Worm (Caenorhabditis elegans): ENCODE data around the gene C27A2.7.

Gene C27A2.7

DNA sequence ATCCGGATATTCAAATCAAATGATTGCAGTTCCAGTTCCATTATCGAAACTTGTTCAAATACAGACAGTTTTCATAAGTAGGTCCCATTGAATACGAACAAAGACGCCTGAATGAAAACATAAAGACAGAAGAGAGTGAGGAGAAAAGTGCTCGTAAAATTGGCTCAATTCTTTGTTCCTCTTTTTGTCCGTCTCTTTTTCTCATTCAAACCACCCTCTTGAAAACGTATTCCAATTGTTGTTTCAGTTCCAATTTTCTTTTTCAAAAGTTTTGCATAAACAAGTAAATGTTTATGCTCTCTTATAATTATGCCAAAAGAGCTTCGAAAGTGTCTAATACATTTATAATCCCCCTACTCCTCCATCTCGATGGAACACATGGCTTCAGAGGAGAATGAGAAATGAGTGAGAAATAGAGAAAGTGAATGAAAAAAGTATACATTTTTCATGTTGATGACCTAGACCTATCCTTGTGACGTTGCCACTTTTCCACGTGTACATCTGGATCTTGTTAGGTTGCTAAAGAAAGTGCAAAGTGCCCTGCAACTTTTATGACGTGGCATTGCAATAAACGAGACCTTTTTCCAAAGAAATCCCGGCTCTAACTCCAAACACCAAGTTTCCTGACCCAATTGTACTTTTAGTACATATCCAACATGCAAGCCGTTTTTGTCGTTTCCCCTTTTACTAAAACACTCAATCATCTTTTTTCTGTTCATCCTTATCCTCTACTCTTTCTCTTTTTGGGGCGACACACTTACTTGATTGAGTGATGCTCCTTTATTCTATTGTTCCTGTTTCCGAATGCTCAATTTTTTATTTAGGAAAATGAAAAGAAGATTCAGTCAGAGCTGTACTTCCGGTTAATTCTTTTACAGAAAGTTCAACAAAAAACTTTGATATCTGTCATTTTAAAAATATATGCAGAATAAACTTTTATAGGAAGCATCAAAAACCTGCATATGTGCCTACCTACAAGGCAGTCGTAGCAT lies 24.7 kb downstream of the C27A2.7 start:
- no peak for TF ChIP-seq Y53F4B.3 (GFP tag; IDR thresholded peaks at IDR 0.05)
- no peak for TF ChIP-seq rcor-1 (GFP tag; IDR thresholded peaks at IDR 0.05)
- no peak for TF ChIP-seq F39B2.1 (GFP tag; IDR thresholded peaks at IDR 0.05)
- no peak for TF ChIP-seq let-526 (GFP tag; IDR thresholded peaks at IDR 0.05)
- TF ChIP-seq nhr-27 (tag; optimal IDR thresholded peaks at IDR 0.05) = no peak
- no peak for TF ChIP-seq lsy-27 (tag; optimal IDR thresholded peaks at IDR 0.05; ENCODE audit: borderline replicate concordance, insufficient read depth)
- TF ChIP-seq lsl-1 (GFP tag; optimal IDR thresholded peaks at IDR 0.05) = no peak
- no peak for TF ChIP-seq F57A8.1 (GFP tag; optimal IDR thresholded peaks at IDR 0.05)
- no peak for TF ChIP-seq ceh-91 (GFP tag; IDR thresholded peaks at IDR 0.05)
- TF ChIP-seq him-1 (tag; optimal IDR thresholded peaks at IDR 0.05) = no peak
- no peak for TF ChIP-seq B0336.3 (GFP tag; IDR thresholded peaks at IDR 0.05)
- no peak for TF ChIP-seq nhr-90 (tag; optimal IDR thresholded peaks at IDR 0.05)
- no peak for TF ChIP-seq Y79H2A.3 (GFP tag; conservative IDR thresholded peaks at IDR 0.05)
- TF ChIP-seq aptf-3 (GFP tag; IDR thresholded peaks at IDR 0.05) = no peak
- no peak for TF ChIP-seq lin-54 (GFP tag; optimal IDR thresholded peaks at IDR 0.05)
- TF ChIP-seq mes-4 (tag; optimal IDR thresholded peaks at IDR 0.05) = no peak

DNA sequence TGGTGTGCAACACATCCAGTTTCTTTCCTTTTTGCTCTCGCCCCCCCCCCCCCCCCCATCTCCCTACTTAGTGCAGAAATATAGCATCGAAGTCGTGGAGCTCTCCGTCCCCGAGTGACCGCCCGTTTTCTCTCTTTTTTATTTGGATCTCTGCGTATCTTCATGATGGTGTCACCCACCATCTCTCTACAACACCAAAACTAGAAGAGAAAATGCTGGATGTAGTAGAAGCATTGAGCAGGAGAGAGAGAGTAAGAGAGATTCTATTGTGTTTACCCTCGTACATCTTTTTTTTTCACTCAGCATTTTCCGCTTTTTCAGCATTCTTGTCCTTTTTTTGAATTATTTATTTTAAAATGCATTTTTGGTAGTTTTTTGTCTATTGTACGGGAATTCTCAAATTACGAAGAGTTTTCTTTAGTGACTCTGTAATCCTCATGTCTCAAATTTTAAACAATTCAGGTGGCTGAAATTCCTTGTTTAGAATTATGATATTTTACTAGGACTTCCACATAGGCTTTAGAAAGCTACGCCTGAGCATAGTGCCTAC lies 28.7 kb downstream of the C27A2.7 start:
- TF ChIP-seq T26A5.8 (tag; optimal IDR thresholded peaks at IDR 0.05) (no peak), F39B2.1 (GFP tag; IDR thresholded peaks at IDR 0.05) (no peak), egrh-3 (GFP tag; IDR thresholded peaks at IDR 0.05) (no peak), attf-3 (GFP tag; conservative IDR thresholded peaks at IDR 0.05) (no peak), mes-4 (tag; optimal IDR thresholded peaks at IDR 0.05) (no peak), egl-44 (GFP tag; IDR thresholded peaks at IDR 0.05) (no peak), ama-1 (optimal IDR thresholded peaks at IDR 0.05) (no peak), ama-1 (GFP tag; optimal IDR thresholded peaks at IDR 0.05) (no peak), nhr-120 (GFP tag; IDR thresholded peaks at IDR 0.05) (no peak), B0019.2 (GFP tag; conservative IDR thresholded peaks at IDR 0.05) (no peak), attf-5 (GFP tag; optimal IDR thresholded peaks at IDR 0.05) (no peak), hsf-1 (GFP tag; IDR thresholded peaks at IDR 0.05) (no peak), repo-1 (tag; optimal IDR thresholded peaks at IDR 0.05) (no peak), C06A6.2 (GFP tag; conservative IDR thresholded peaks at IDR 0.05) (no peak), ceh-100 (GFP tag; IDR thresholded peaks at IDR 0.05) (no peak), nfya-1 (tag; optimal IDR thresholded peaks at IDR 0.05; ENCODE audit: borderline replicate concordance, insufficient read depth) (no peak), sea-2 (GFP tag; IDR thresholded peaks at IDR 0.05) (no peak), bed-2 (GFP tag; IDR thresholded peaks at IDR 0.05) (no peak), nhr-27 (tag; optimal IDR thresholded peaks at IDR 0.05) (no peak)

DNA sequence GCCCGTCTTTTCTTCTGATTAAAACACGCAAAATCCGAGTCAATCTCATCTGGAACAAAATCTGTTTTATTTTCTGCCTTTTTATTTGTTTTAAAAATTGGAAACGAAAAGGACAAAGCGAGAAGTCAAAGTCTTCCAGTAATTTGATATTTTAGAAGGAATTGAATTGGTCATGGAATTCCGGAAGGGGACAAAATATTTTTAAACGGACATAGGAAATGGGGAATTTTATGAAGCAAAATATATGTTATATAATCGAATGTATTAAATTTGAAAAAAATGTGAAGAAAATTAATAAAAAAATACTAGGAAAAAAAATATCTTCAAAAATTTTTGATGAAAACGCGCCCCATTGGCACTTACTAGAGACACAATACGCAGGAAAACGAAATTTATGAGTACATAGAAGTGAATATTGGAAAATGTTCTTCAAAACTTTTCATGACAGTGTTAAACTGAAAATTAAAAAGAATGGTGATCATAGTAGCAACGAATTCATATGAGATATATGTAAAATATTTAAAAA lies 30.5 kb downstream of the C27A2.7 start, which contains the start of gene F33G12.7:
F33G12.7 (minus strand) TSS at position 51 of the 526 bp plus-strand sequence.
- TF ChIP-seq let-526 (GFP tag; IDR thresholded peaks at IDR 0.05) = no peak
- peak; percentile 16 for TF ChIP-seq lsl-1 (GFP tag; optimal IDR thresholded peaks at IDR 0.05)

DNA sequence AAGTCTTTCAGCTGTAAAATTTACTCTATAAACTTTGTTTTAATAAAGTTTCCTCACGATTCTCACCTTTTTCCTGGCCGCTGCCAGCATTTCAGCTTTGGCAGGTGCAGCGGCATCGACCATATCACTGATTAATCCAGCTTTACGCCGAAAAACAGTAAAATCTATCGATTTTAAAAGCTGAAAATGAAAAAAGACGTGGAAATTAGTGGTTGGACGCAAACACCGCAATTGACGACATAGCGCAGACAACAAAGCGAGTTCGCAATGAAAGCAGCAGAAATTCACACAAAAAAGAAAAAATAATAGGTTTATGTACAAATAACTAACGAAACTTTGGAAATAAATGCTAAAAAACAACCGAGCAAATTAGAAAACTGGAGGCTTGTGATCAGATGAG lies 31.3 kb downstream of the C27A2.7 start, which contains the start of gene golg-2:
golg-2 (minus strand) TSS at position 180 of the 400 bp plus-strand sequence.
- TF ChIP-seq ceh-58 (GFP tag; IDR thresholded peaks at IDR 0.05) (no peak), F23B12.7 (tag; optimal IDR thresholded peaks at IDR 0.05; ENCODE audit: insufficient read depth) (peak; percentile 18)

Data from whole organism, young adult.